Worm (Caenorhabditis elegans): ENCODE data around the gene C44B11.6.

The C44B11.6 gene

ce11 chrIII:3127613-3128012, 25.3 kb upstream of the C44B11.6 start:
- TF ChIP-seq unc-62 (GFP tag; optimal IDR thresholded peaks at IDR 0.05) (no peak), isw-1 (GFP tag; IDR thresholded peaks at IDR 0.05) (no peak), ets-5 (GFP tag; IDR thresholded peaks at IDR 0.05) (no peak), nhr-19 (GFP tag; conservative IDR thresholded peaks at IDR 0.05) (no peak), lin-13 (GFP tag; optimal IDR thresholded peaks at IDR 0.05) (peak; percentile 0), C04F5.9 (tag; optimal IDR thresholded peaks at IDR 0.05) (no peak), F16B12.6 (tag; optimal IDR thresholded peaks at IDR 0.05) (no peak), mdl-1 (tag; optimal IDR thresholded peaks at IDR 0.05) (peak in 1 of 2 experiments; percentile 14), ces-1 (GFP tag; optimal IDR thresholded peaks at IDR 0.05) (no peak), elt-2 (tag; optimal IDR thresholded peaks at IDR 0.05) (peak; percentile 16), blmp-1 (tag; optimal IDR thresholded peaks at IDR 0.05) (peak; percentile 24), lsy-2 (tag; optimal IDR thresholded peaks at IDR 0.05) (peak; percentile 13 to 47), skn-1 (tag; optimal IDR thresholded peaks at IDR 0.05) (no peak), lin-14 (GFP tag; optimal IDR thresholded peaks at IDR 0.05) (peak; percentile 67), C34B4.2 (tag; optimal IDR thresholded peaks at IDR 0.05) (no peak), fkh-4 (tag; optimal IDR thresholded peaks at IDR 0.05; ENCODE audit: borderline replicate concordance) (no peak), nhr-76 (tag; optimal IDR thresholded peaks at IDR 0.05) (no peak), sox-4 (tag; optimal IDR thresholded peaks at IDR 0.05) (no peak), fkh-8 (tag; optimal IDR thresholded peaks at IDR 0.05) (no peak), pag-3 (tag; optimal IDR thresholded peaks at IDR 0.05; ENCODE audit: borderline replicate concordance, insufficient read depth) (no peak), nhr-11 (tag; optimal IDR thresholded peaks at IDR 0.05) (no peak), snu-23 (GFP tag; optimal IDR thresholded peaks at IDR 0.05) (peak; percentile 39), pqm-1 (tag; optimal IDR thresholded peaks at IDR 0.05) (no peak), rnt-1 (tag; optimal IDR thresholded peaks at IDR 0.05) (no peak), nhr-237 (tag; optimal IDR thresholded peaks at IDR 0.05) (no peak), elt-3 (tag; optimal IDR thresholded peaks at IDR 0.05) (no peak), unc-86 (tag; optimal IDR thresholded peaks at IDR 0.05) (no peak), unc-98 (GFP tag; IDR thresholded peaks at IDR 0.05) (no peak), nhr-71 (tag; optimal IDR thresholded peaks at IDR 0.05) (no peak), efl-1 (optimal IDR thresholded peaks at IDR 0.05) (peak in 1 of 2 experiments; percentile 46), efl-1 (GFP tag; optimal IDR thresholded peaks at IDR 0.05 in 1 of 2) (no peak), hpl-2 (GFP tag; optimal IDR thresholded peaks at IDR 0.05) (no peak), zip-4 (GFP tag; optimal IDR thresholded peaks at IDR 0.05) (no peak), efl-3 (GFP tag; optimal IDR thresholded peaks at IDR 0.05) (no peak), lir-3 (tag; optimal IDR thresholded peaks at IDR 0.05; ENCODE audit: poor library complexity) (no peak), snpc-4 (tag; optimal IDR thresholded peaks at IDR 0.05) (no peak), tbx-2 (tag; optimal IDR thresholded peaks at IDR 0.05) (no peak), mab-9 (GFP tag; IDR thresholded peaks at IDR 0.05) (no peak), jun-1 (tag; optimal IDR thresholded peaks at IDR 0.05) (no peak), lin-35 (GFP tag; optimal IDR thresholded peaks at IDR 0.05) (peak; percentile 27 to 28), dsc-1 (tag; optimal IDR thresholded peaks at IDR 0.05) (no peak), ceh-8 (GFP tag; optimal IDR thresholded peaks at IDR 0.05) (no peak), unc-130 (tag; optimal IDR thresholded peaks at IDR 0.05) (no peak), ceh-90 (tag; optimal IDR thresholded peaks at IDR 0.05) (no peak), nhr-20 (tag; optimal IDR thresholded peaks at IDR 0.05) (no peak), hlh-17 (GFP tag; optimal IDR thresholded peaks at IDR 0.05; ENCODE audit: borderline replicate concordance) (no peak), tlp-1 (tag; optimal IDR thresholded peaks at IDR 0.05) (no peak), lin-39 (tag; optimal IDR thresholded peaks at IDR 0.05) (no peak), nhr-77 (tag; optimal IDR thresholded peaks at IDR 0.05) (no peak)

Data from whole organism, L1 larva.